Worm (Caenorhabditis elegans): ENCODE results near the gene F46F5.13.

ce11 chrII:770253-770652 lies 32.9 kb upstream of the F46F5.13 start, which contains the start of gene C08G5.6:
- TF ChIP-seq nhr-77 (tag; optimal IDR thresholded peaks at IDR 0.05) (no peak), nhr-23 (tag; optimal IDR thresholded peaks at IDR 0.05) (no peak), lin-39 (tag; optimal IDR thresholded peaks at IDR 0.05) (no peak), fkh-2 (tag; optimal IDR thresholded peaks at IDR 0.05) (no peak)

All from whole organism, L3 larva.